Fruit fly (Drosophila melanogaster) whole organism, embryonic: ENCODE data around the gene RpL35.

ENCODE experiments used
- Adf1 ChIP-seq: fragments of 200-800 bp; sonication (Bioruptor generic); IDR thresholded peaks from 2 replicates; pipeline ENCODE4 v1.3.6; 2022; ENCODE audit warnings: missing biosample characterization, missing genetic modification characterization
- Antp ChIP-seq: fragments of 200-800 bp; sonication (Bioruptor generic); optimal IDR thresholded peaks from 3 replicates; lab custom pipeline; 2016; ENCODE audit warnings: missing biosample characterization, missing genetic modification characterization
- Bteb2 ChIP-seq: fragments of 200-800 bp; sonication (Bioruptor generic); optimal IDR thresholded peaks from 2 replicates; lab custom pipeline; 2016; ENCODE audit warnings: missing biosample characterization, missing genetic modification characterization
- CG10431 ChIP-seq: fragments of 200-800 bp; sonication (Bioruptor generic); optimal IDR thresholded peaks from 3 replicates; lab custom pipeline; 2018; ENCODE audit warnings: missing biosample characterization, mild to moderate bottlenecking, missing genetic modification characterization
- CG11456 ChIP-seq: fragments of 200-800 bp; sonication (Bioruptor generic); IDR thresholded peaks from 3 replicates; pipeline ENCODE4 v1.3.6; 2022; ENCODE audit warnings: missing biosample characterization, missing genetic modification characterization
- CG12104 ChIP-seq: fragments of 200-800 bp; sonication (Bioruptor generic); optimal IDR thresholded peaks from 3 replicates; lab custom pipeline; 2016; ENCODE audit warnings: missing biosample characterization, missing genetic modification characterization
- CG12391 ChIP-seq: fragments of 200-800 bp; sonication (Bioruptor generic); optimal IDR thresholded peaks from 3 replicates; lab custom pipeline; 2018; ENCODE audit warnings: missing biosample characterization, mild to moderate bottlenecking, missing genetic modification characterization, moderate library complexity
- CG14441 ChIP-seq: fragments of 200-800 bp; sonication (Bioruptor generic); IDR thresholded peaks from 2 replicates; pipeline ENCODE4 v1.3.6; 2022; ENCODE audit warnings: missing biosample characterization, missing genetic modification characterization
- CG16815 ChIP-seq: fragments of 200-800 bp; sonication (Bioruptor generic); optimal IDR thresholded peaks from 3 replicates; lab custom pipeline; 2017; ENCODE audit warnings: missing biosample characterization, mild to moderate bottlenecking, missing genetic modification characterization
- CG17568 ChIP-seq: fragments of 200-800 bp; sonication (Bioruptor generic); optimal IDR thresholded peaks from 2 replicates; lab custom pipeline; 2018; ENCODE audit warnings: missing biosample characterization, mild to moderate bottlenecking, missing genetic modification characterization, moderate library complexity
- CG17912 ChIP-seq: fragments of 200-800 bp; sonication (Bioruptor generic); optimal IDR thresholded peaks from 2 replicates; lab custom pipeline; 2018; ENCODE audit warnings: missing biosample characterization, mild to moderate bottlenecking, missing genetic modification characterization
- CG1832 ChIP-seq: fragments of 200-800 bp; sonication (Bioruptor generic); optimal IDR thresholded peaks from 2 replicates; lab custom pipeline; 2017; ENCODE audit warnings: missing biosample characterization, mild to moderate bottlenecking, missing genetic modification characterization, inconsistent platforms
- CG2120 ChIP-seq: fragments of 200-800 bp; sonication (Bioruptor generic); optimal IDR thresholded peaks from 3 replicates; lab custom pipeline; 2016; ENCODE audit warnings: missing biosample characterization, missing genetic modification characterization
- CG2875 ChIP-seq: fragments of 200-800 bp; sonication (Bioruptor generic); optimal IDR thresholded peaks from 2 replicates; lab custom pipeline; 2017; ENCODE audit warnings: missing biosample characterization, mild to moderate bottlenecking, missing genetic modification characterization, missing genetic modification reagents
- CG30020 ChIP-seq: fragments of 200-800 bp; optimal IDR thresholded peaks from 2 replicates; lab custom pipeline; 2019; ENCODE audit warnings: missing biosample characterization, mild to moderate bottlenecking, missing genetic modification characterization, moderate library complexity
- CG34376 ChIP-seq: fragments of 200-800 bp; sonication (Bioruptor generic); optimal IDR thresholded peaks from 2 replicates; lab custom pipeline; 2018; ENCODE audit warnings: missing biosample characterization, mild to moderate bottlenecking, missing genetic modification characterization
- CG3726 ChIP-seq: fragments of 200-800 bp; sonication (Bioruptor generic); IDR thresholded peaks from 3 replicates; pipeline ENCODE4, ENCODE4 v1.3.6; 2022; ENCODE audit warnings: missing biosample characterization, missing genetic modification characterization
- CG3995 ChIP-seq: fragments of 200-800 bp; sonication (Bioruptor generic); optimal IDR thresholded peaks from 3 replicates; lab custom pipeline; 2016; ENCODE audit warnings: missing biosample characterization, missing genetic modification characterization
- CG4707 ChIP-seq: fragments of 200-800 bp; sonication (Bioruptor generic); optimal IDR thresholded peaks from 2 replicates; lab custom pipeline; 2018; ENCODE audit warnings: missing biosample characterization, mild to moderate bottlenecking, missing genetic modification characterization, moderate library complexity
- CG6175 ChIP-seq: fragments of 200-800 bp; sonication (Bioruptor generic); IDR thresholded peaks from 3 replicates; pipeline ENCODE4 v1.3.6; 2022; ENCODE audit warnings: missing biosample characterization, missing genetic modification characterization
- CG7372 ChIP-seq: fragments of 200-800 bp; sonication (Bioruptor generic); IDR thresholded peaks from 2 replicates; pipeline ENCODE4 v1.3.6; 2022; ENCODE audit warnings: missing biosample characterization, missing genetic modification characterization
- CG7963 ChIP-seq: fragments of 200-800 bp; sonication (Bioruptor generic); IDR thresholded peaks from 3 replicates; pipeline ENCODE4 v1.3.6; 2022; ENCODE audit warnings: missing biosample characterization, missing genetic modification characterization; ENCODE audit not compliant: partially characterized antibody
- CG8388 ChIP-seq: fragments of 200-800 bp; sonication (Bioruptor generic); optimal IDR thresholded peaks from 2 replicates; lab custom pipeline; 2019; ENCODE audit warnings: missing biosample characterization, mild to moderate bottlenecking, missing genetic modification characterization, moderate library complexity
- Camta ChIP-seq: fragments of 200-800 bp; sonication (Bioruptor generic); optimal IDR thresholded peaks from 2 replicates; lab custom pipeline; 2016; ENCODE audit warnings: missing biosample characterization, missing genetic modification characterization
- CkIIα-i1 ChIP-seq: fragments of 200-800 bp; sonication (Bioruptor generic); IDR thresholded peaks from 2 replicates; pipeline ENCODE4 v1.3.6; 2022; ENCODE audit warnings: missing biosample characterization, missing genetic modification characterization
- CrebB ChIP-seq: fragments of 200-800 bp; sonication (Bioruptor generic); optimal IDR thresholded peaks from 3 replicates; lab custom pipeline; 2018; ENCODE audit warnings: missing biosample characterization, mild to moderate bottlenecking, missing genetic modification characterization
- Dad ChIP-seq: fragments of 200-800 bp; sonication (Bioruptor generic); optimal IDR thresholded peaks from 3 replicates; lab custom pipeline; 2016; ENCODE audit warnings: missing biosample characterization, missing genetic modification characterization
- Dbx ChIP-seq: fragments of 200-800 bp; sonication (Bioruptor generic); IDR thresholded peaks from 3 replicates; pipeline ENCODE4 v1.3.6; 2022; ENCODE audit warnings: missing biosample characterization, missing genetic modification characterization
- Deaf1 ChIP-seq: fragments of 200-800 bp; optimal IDR thresholded peaks from 3 replicates; lab custom pipeline; 2019; ENCODE audit warnings: missing biosample characterization, mild to moderate bottlenecking, missing genetic modification characterization, moderate library complexity
- Dfd ChIP-seq, 2 experiments: fragments of >200 bp; optimal IDR thresholded peaks; 2 replicates each; lab custom pipeline; 2017; ENCODE audit warnings: missing biosample characterization in 2 of 2, missing genetic modification characterization in 2 of 2
- Dip3 ChIP-seq: fragments of 200-800 bp; sonication (Bioruptor generic); optimal IDR thresholded peaks from 3 replicates; lab custom pipeline; 2016; ENCODE audit warnings: missing biosample characterization, missing genetic modification characterization
- Ets65A ChIP-seq: fragments of 200-800 bp; sonication (Bioruptor generic); peaks from one replicate; lab custom pipeline; 2016; ENCODE audit warnings: missing biosample characterization, missing genetic modification characterization
- Fer2 ChIP-seq: fragments of 200-800 bp; sonication (Bioruptor generic); optimal IDR thresholded peaks from 2 replicates; lab custom pipeline; 2018; ENCODE audit warnings: missing biosample characterization, mild to moderate bottlenecking, missing genetic modification characterization, moderate library complexity
- Hand ChIP-seq: fragments of 200-800 bp; sonication (Bioruptor generic); optimal IDR thresholded peaks from 2 replicates; lab custom pipeline; 2017; ENCODE audit warnings: mild to moderate bottlenecking, missing biosample characterization, missing genetic modification reagents, missing genetic modification characterization
- Lhr ChIP-seq: fragments of 200-800 bp; sonication (Bioruptor generic); optimal IDR thresholded peaks from 3 replicates; lab custom pipeline; 2017; ENCODE audit warnings: mild to moderate bottlenecking, missing biosample characterization, missing genetic modification reagents, missing genetic modification characterization
- Mad ChIP-seq: fragments of 200-800 bp; sonication (Bioruptor generic); optimal IDR thresholded peaks from 2 replicates; lab custom pipeline; 2016; ENCODE audit warnings: missing biosample characterization, missing genetic modification characterization
- Rfx ChIP-seq: fragments of 200-800 bp; sonication (Bioruptor generic); IDR thresholded peaks from 2 replicates; pipeline ENCODE4 v1.3.6; 2022; ENCODE audit warnings: missing biosample characterization, missing genetic modification characterization
- Sry-β ChIP-seq: fragments of 200-800 bp; sonication (Bioruptor generic); optimal IDR thresholded peaks from 2 replicates; lab custom pipeline; 2018; ENCODE audit warnings: missing biosample characterization, mild to moderate bottlenecking, missing genetic modification characterization, moderate library complexity
- Vsx1 ChIP-seq: fragments of 200-800 bp; sonication (Bioruptor generic); optimal IDR thresholded peaks from 2 replicates; lab custom pipeline; 2017; ENCODE audit warnings: missing biosample characterization, mild to moderate bottlenecking, missing genetic modification characterization, missing genetic modification reagents
- YL-1 ChIP-seq: fragments of 200-800 bp; sonication (Bioruptor generic); optimal IDR thresholded peaks from 3 replicates; lab custom pipeline; 2017; ENCODE audit warnings: missing biosample characterization, mild to moderate bottlenecking, missing genetic modification characterization
- aop ChIP-seq: fragments of 200-800 bp; sonication (Bioruptor generic); IDR thresholded peaks from 2 replicates; pipeline ENCODE4 v1.3.6; 2022; ENCODE audit warnings: missing biosample characterization, missing genetic modification characterization
- cad ChIP-seq: fragments of >200 bp; optimal IDR thresholded peaks from 2 replicates; lab custom pipeline; 2017; ENCODE audit warnings: missing biosample characterization, missing genetic modification characterization
- crol ChIP-seq: fragments of 200-800 bp; sonication (Bioruptor generic); IDR thresholded peaks from 2 replicates; pipeline ENCODE4 v1.3.6; 2022; ENCODE audit warnings: missing biosample characterization, missing genetic modification characterization
- dm ChIP-seq: fragments of 200-800 bp; sonication (Bioruptor generic); optimal IDR thresholded peaks from 3 replicates; lab custom pipeline; 2016; ENCODE audit warnings: missing biosample characterization, missing genetic modification characterization
- dmrt11E ChIP-seq: fragments of 200-800 bp; sonication (Bioruptor generic); optimal IDR thresholded peaks from 3 replicates; lab custom pipeline; 2018; ENCODE audit warnings: missing biosample characterization, mild to moderate bottlenecking, missing genetic modification characterization, moderate library complexity
- fd102C ChIP-seq: fragments of 200-800 bp; sonication (Bioruptor generic); optimal IDR thresholded peaks from 2 replicates; lab custom pipeline; 2018; ENCODE audit warnings: missing biosample characterization, mild to moderate bottlenecking, missing genetic modification characterization, moderate library complexity
- gsb ChIP-seq: fragments of 200-800 bp; sonication (Bioruptor generic); IDR thresholded peaks from 2 replicates; pipeline ENCODE4 v1.3.6; 2022; ENCODE audit warnings: missing biosample characterization, missing genetic modification characterization
- lilli ChIP-seq: fragments of 200-800 bp; sonication (Bioruptor generic); optimal IDR thresholded peaks from 3 replicates; lab custom pipeline; 2016; ENCODE audit warnings: missing biosample characterization, missing genetic modification characterization
- nmo ChIP-seq: fragments of 200-800 bp; sonication (Bioruptor generic); optimal IDR thresholded peaks from 2 replicates; lab custom pipeline; 2018; ENCODE audit warnings: missing biosample characterization, mild to moderate bottlenecking, missing genetic modification characterization, moderate library complexity
- pita ChIP-seq: fragments of 200-800 bp; sonication (Bioruptor generic); optimal IDR thresholded peaks from 2 replicates; lab custom pipeline; 2017; ENCODE audit warnings: missing biosample characterization, mild to moderate bottlenecking, missing genetic modification characterization
- ssp ChIP-seq: fragments of 200-800 bp; sonication (Bioruptor generic); IDR thresholded peaks from 2 replicates; pipeline ENCODE4 v1.3.6; 2022; ENCODE audit warnings: missing biosample characterization, missing genetic modification characterization

RpL35 gene

dm6 chrX:5705899-5706312, 33.7 kb downstream of the RpL35 start (continued):
- TF ChIP-seq CG2875 (peak; percentile 64), Lhr (GFP tag; lab: Kevin White, UChicago) (no peak), Dad (GFP tag; lab: Kevin White, UChicago) (peak; percentile 66), Rfx (GFP tag; lab: Robert Waterston, UW) (peak; percentile 96), CG34376 (GFP tag; lab: Kevin White, UChicago) (peak; percentile 50), Hand (GFP tag; lab: Kevin White, UChicago) (peak; percentile 54), aop (GFP tag; lab: Robert Waterston, UW) (no peak), crol (GFP tag; lab: Robert Waterston, UW) (peak; percentile 79), YL-1 (GFP tag; lab: Kevin White, UChicago) (no peak), CG10431 (GFP tag; lab: Kevin White, UChicago) (no peak), cad (GFP tag; lab: Kevin White, UChicago) (no peak), fd102C (GFP tag; lab: Kevin White, UChicago) (no peak), Vsx1 (peak; percentile 61), Deaf1 (tag; lab: Kevin White, UChicago) (peak; percentile 82), CG30020 (tag; lab: Kevin White, UChicago) (no peak), Antp (GFP tag; lab: Kevin White, UChicago) (peak; percentile 60), gsb (GFP tag; lab: Robert Waterston, UW) (peak; percentile 86), Adf1 (GFP tag; lab: Robert Waterston, UW) (peak; percentile 55), Dfd (GFP tag; optimal IDR thresholded peaks at IDR 0.05; lab: Kevin White, UChicago) (no peak), CG16815 (GFP tag; lab: Kevin White, UChicago) (peak; percentile 42), dmrt11E (no peak), CG8388 (GFP tag; lab: Kevin White, UChicago) (peak; percentile 64), CG17568 (GFP tag; lab: Kevin White, UChicago) (no peak), CG7372 (peak; percentile 95), CG14441 (GFP tag; lab: Robert Waterston, UW) (peak; percentile 95), Camta (GFP tag; lab: Kevin White, UChicago) (peak; percentile 63), CG6175 (GFP tag; lab: Robert Waterston, UW) (peak; percentile 89), ssp (GFP tag; lab: Robert Waterston, UW) (peak; percentile 82), CG1832 (GFP tag; lab: Kevin White, UChicago) (no peak), nmo (GFP tag; lab: Kevin White, UChicago) (peak; percentile 79), CG3726 (GFP tag; lab: Robert Waterston, UW) (peak; percentile 87; the same call in 2 of the 3 replicates), CkIIα-i1 (GFP tag; lab: Robert Waterston, UW) (0 out of 2 replicates have a peak, but pooled peaks have one; percentile 47), CG2120 (GFP tag; lab: Kevin White, UChicago) (peak; percentile 87), CG11456 (peak; percentile 92), Fer2 (peak; percentile 47), CG12391 (tag; lab: Kevin White, UChicago) (peak; percentile 80), Ets65A (GFP tag; lab: Kevin White, UChicago) (peak; percentile 84), CG12104 (GFP tag; lab: Kevin White, UChicago) (peak; percentile 66), lilli (GFP tag; lab: Kevin White, UChicago) (peak; percentile 76), Dip3 (GFP tag; lab: Kevin White, UChicago) (peak; percentile 53), CG4707 (GFP tag; lab: Kevin White, UChicago) (no peak), CrebB (peak; percentile 63), CG3995 (GFP tag; lab: Kevin White, UChicago) (no peak), dm (GFP tag; lab: Kevin White, UChicago) (no peak), Mad (GFP tag; lab: Kevin White, UChicago) (peak; percentile 52), CG7963 (no peak), CG17912 (no peak), Sry-β (GFP tag; lab: Kevin White, UChicago) (no peak), pita (GFP tag; lab: Kevin White, UChicago) (no peak), Dbx (GFP tag; lab: Robert Waterston, UW) (peak; percentile 93), Bteb2 (GFP tag; lab: Kevin White, UChicago) (peak; percentile 67)
